Worm (Caenorhabditis elegans) whole organism, late embryonic: ENCODE measurements around the gene srg-30.

ENCODE experiments used
- ceh-9 ChIP-seq: sonication (generic microtip); optimal IDR thresholded peaks from 2 replicates; lab custom pipeline; 2016; ENCODE audit warnings: mild to moderate bottlenecking, missing genetic modification characterization, inconsistent platforms, missing compliant biosample characterization
- elt-2 ChIP-seq: sonication (generic microtip); optimal IDR thresholded peaks from 2 replicates; lab custom pipeline; 2016; ENCODE audit warnings: missing genetic modification reagents, missing genetic modification characterization, missing compliant biosample characterization

DNA sequence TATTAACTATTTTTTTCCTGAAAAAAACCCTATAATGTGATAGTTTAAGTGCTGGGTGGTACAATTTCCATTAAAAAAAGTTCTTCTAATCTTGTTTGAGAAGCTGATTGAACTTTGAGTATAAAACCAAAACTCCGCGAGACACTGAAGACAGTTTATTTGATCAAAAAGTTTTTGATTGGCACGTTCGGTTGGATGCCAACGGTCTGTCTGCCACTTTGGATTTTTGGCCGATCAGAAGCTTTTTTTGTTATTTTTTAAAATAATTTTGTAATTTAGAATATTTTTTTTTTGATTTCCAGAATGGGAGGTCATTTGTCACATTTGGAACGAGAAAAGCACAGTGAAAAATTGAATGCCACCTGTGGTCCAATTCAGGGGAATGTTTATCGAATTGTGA lies 48.6 kb downstream of the srg-30 start, which contains the start of gene cest-28:
- TF ChIP-seq elt-2 (tag; lab: Kevin White, UChicago), result no peak
- TF ChIP-seq ceh-9 (tag; lab: Kevin White, UChicago), result no peak
